Worm (Caenorhabditis elegans): Measurements from ENCODE around the gene rnp-9.

The rnp-9 gene

DNA sequence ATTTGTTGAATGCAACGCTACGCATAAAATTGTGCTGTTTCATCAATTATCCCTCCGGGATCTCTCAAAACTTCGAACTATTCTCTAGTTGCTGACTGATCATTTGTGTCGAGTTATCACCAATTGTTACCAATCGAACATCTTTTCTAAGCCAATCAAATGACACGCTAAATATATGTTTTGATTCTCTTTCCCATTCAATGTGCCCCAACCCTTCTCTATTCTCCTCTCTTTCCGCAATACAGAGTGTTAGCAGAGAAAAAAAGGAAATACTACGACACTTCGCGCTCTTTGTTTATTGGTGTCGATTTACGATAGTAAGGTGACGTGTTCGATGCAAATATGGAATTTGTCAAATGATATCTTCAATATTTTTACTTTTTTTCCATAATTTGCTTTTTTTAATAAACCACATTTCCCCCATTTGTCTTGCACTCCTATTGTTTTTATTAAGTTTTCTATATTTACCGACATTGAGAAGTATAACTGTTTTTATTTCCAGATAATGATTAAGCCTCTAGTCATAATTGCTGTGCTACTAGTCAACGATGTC lies 30.2 kb downstream of the rnp-9 start, which contains the start of gene nucb-1 (continued):
- TF ChIP-seq lin-35 (GFP tag; optimal IDR thresholded peaks at IDR 0.05) (peak; percentile 64 to 86), hlh-17 (GFP tag; optimal IDR thresholded peaks at IDR 0.05; ENCODE audit: borderline replicate concordance) (no peak), hpl-2 (GFP tag; optimal IDR thresholded peaks at IDR 0.05) (peak; percentile 32), C04F5.9 (tag; optimal IDR thresholded peaks at IDR 0.05) (no peak), sox-4 (tag; optimal IDR thresholded peaks at IDR 0.05) (peak; percentile 12), blmp-1 (tag; optimal IDR thresholded peaks at IDR 0.05) (peak; percentile 84), C34B4.2 (tag; optimal IDR thresholded peaks at IDR 0.05) (no peak), nhr-76 (tag; optimal IDR thresholded peaks at IDR 0.05) (no peak), elt-3 (tag; optimal IDR thresholded peaks at IDR 0.05) (peak in 4 of 6 experiments; percentile 11 to 79 (median 73)), nhr-71 (tag; optimal IDR thresholded peaks at IDR 0.05) (peak; percentile 92), nhr-237 (tag; optimal IDR thresholded peaks at IDR 0.05) (no peak), pax-3 (tag; optimal IDR thresholded peaks at IDR 0.05) (no peak), fos-1 (tag; optimal IDR thresholded peaks at IDR 0.05) (peak; percentile 79), mep-1 (tag; optimal IDR thresholded peaks at IDR 0.05) (peak; percentile 79), ces-1 (GFP tag; optimal IDR thresholded peaks at IDR 0.05) (no peak), lsy-2 (tag; optimal IDR thresholded peaks at IDR 0.05) (peak; percentile 77 to 92), nhr-12 (tag; optimal IDR thresholded peaks at IDR 0.05) (no peak), Y116A8C.19 (tag; optimal IDR thresholded peaks at IDR 0.05; ENCODE audit: borderline replicate concordance) (no peak), lin-13 (GFP tag; optimal IDR thresholded peaks at IDR 0.05) (peak; percentile 64), elt-2 (tag; optimal IDR thresholded peaks at IDR 0.05) (peak; percentile 25), lin-15B (tag; optimal IDR thresholded peaks at IDR 0.05) (peak; percentile 55), tbx-2 (tag; optimal IDR thresholded peaks at IDR 0.05) (peak; percentile 80), mdl-1 (tag; optimal IDR thresholded peaks at IDR 0.05) (peak in 1 of 2 experiments; percentile 78), nhr-84 (tag; optimal IDR thresholded peaks at IDR 0.05) (no peak), ama-1 (optimal IDR thresholded peaks at IDR 0.05) (no peak), unc-62 (GFP tag; optimal IDR thresholded peaks at IDR 0.05) (no peak), ceh-63 (GFP tag; optimal IDR thresholded peaks at IDR 0.05) (no peak), hlh-4 (tag; optimal IDR thresholded peaks at IDR 0.05) (no peak), skn-1 (tag; optimal IDR thresholded peaks at IDR 0.05) (no peak), snpc-4 (tag; optimal IDR thresholded peaks at IDR 0.05) (no peak), ceh-82 (tag; optimal IDR thresholded peaks at IDR 0.05) (peak; percentile 68 to 82 (median 79)), lin-14 (GFP tag; optimal IDR thresholded peaks at IDR 0.05) (peak; percentile 92), nhr-90 (tag; optimal IDR thresholded peaks at IDR 0.05; ENCODE audit: poor library complexity) (peak; percentile 76), pqm-1 (tag; optimal IDR thresholded peaks at IDR 0.05) (no peak), lir-3 (tag; optimal IDR thresholded peaks at IDR 0.05; ENCODE audit: poor library complexity) (peak; percentile 32), nhr-11 (tag; optimal IDR thresholded peaks at IDR 0.05) (peak; percentile 2), unc-130 (tag; optimal IDR thresholded peaks at IDR 0.05) (peak; percentile 66), nhr-28 (tag; optimal IDR thresholded peaks at IDR 0.05) (no peak), nhr-77 (tag; optimal IDR thresholded peaks at IDR 0.05) (peak; percentile 69), swsn-7 (tag; optimal IDR thresholded peaks at IDR 0.05) (peak; percentile 83), unc-86 (tag; optimal IDR thresholded peaks at IDR 0.05) (peak; percentile 30), lin-39 (tag; optimal IDR thresholded peaks at IDR 0.05) (no peak), isw-1 (GFP tag; IDR thresholded peaks at IDR 0.05) (peak; percentile 35), irx-1 (tag; optimal IDR thresholded peaks at IDR 0.05) (peak; percentile 16), ceh-88 (GFP tag; IDR thresholded peaks at IDR 0.05) (no peak), sup-37 (GFP tag; optimal IDR thresholded peaks at IDR 0.05) (no peak), xbp-1 (tag; optimal IDR thresholded peaks at IDR 0.05) (peak; percentile 98), rnt-1 (tag; optimal IDR thresholded peaks at IDR 0.05) (peak; percentile 85), pag-3 (tag; optimal IDR thresholded peaks at IDR 0.05; ENCODE audit: borderline replicate concordance, insufficient read depth) (no peak), zip-4 (GFP tag; optimal IDR thresholded peaks at IDR 0.05) (no peak), vab-15 (tag; optimal IDR thresholded peaks at IDR 0.05) (peak; percentile 25), fkh-10 (GFP tag; optimal IDR thresholded peaks at IDR 0.05) (peak; percentile 26)

Data from whole organism, L1 larva.